Worm (Caenorhabditis elegans) whole organism, L4 larva: ENCODE data around the gene C36C9.12.

Experiments used
- F26F4.8 ChIP-seq: fragments of 200-800 bp; sonication (Bioruptor generic); conservative IDR thresholded peaks from 2 replicates; pipeline ENCODE4 v1.3.6; 2022; ENCODE audit warnings: missing genetic modification characterization, missing compliant biosample characterization
- F37D6.2 ChIP-seq: sonication (generic microtip); optimal IDR thresholded peaks from 2 replicates; lab custom pipeline; 2016; ENCODE audit warnings: mild to moderate bottlenecking, missing genetic modification characterization, missing compliant biosample characterization
- F44E2.7 ChIP-seq: fragments of 200-800 bp; sonication (Bioruptor generic); IDR thresholded peaks from 2 replicates; pipeline ENCODE4 v2.1.2; 2022; ENCODE audit warnings: missing genetic modification characterization, missing compliant biosample characterization
- R02D3.7 ChIP-seq: fragments of 150-350 bp; sonication (generic microtip); optimal IDR thresholded peaks from 3 replicates; lab custom pipeline; 2014; ENCODE audit warnings: missing biosample characterization, missing genetic modification characterization
- T20F7.1 ChIP-seq: fragments of 200-800 bp; sonication (Bioruptor generic); optimal IDR thresholded peaks from 2 replicates; lab custom pipeline; 2018; ENCODE audit warnings: mild to moderate bottlenecking, missing genetic modification characterization, missing compliant biosample characterization
- Y105C5A.15 ChIP-seq: fragments of 200-800 bp; sonication (Bioruptor generic); IDR thresholded peaks from 2 replicates; pipeline ENCODE4 v1.3.6; 2022; ENCODE audit warnings: missing genetic modification characterization, missing compliant biosample characterization
- ZK337.2 ChIP-seq: fragments of 200-800 bp; sonication (Bioruptor generic); IDR thresholded peaks from 2 replicates; pipeline ENCODE4 v1.3.6; 2022; ENCODE audit warnings: missing genetic modification reagents, missing genetic modification characterization, missing compliant biosample characterization
- aha-1 ChIP-seq: fragments of 150-350 bp; peaks from one replicate; lab custom pipeline; 2014; ENCODE audit warnings: missing biosample characterization, missing genetic modification characterization
- ama-1 ChIP-seq: fragments of 150-350 bp; optimal IDR thresholded peaks from 2 replicates; lab custom pipeline; 2014; ENCODE audit warnings: inconsistent platforms, mixed read lengths
- ceh-20 ChIP-seq: fragments of 200-800 bp; sonication (Bioruptor generic); IDR thresholded peaks from 2 replicates; pipeline ENCODE4 v1.3.6; 2022; ENCODE audit warnings: missing genetic modification reagents, missing genetic modification characterization, missing compliant biosample characterization
- ceh-32 ChIP-seq: sonication (generic microtip); optimal IDR thresholded peaks from 2 replicates; lab custom pipeline; 2016; ENCODE audit warnings: mild to moderate bottlenecking, missing genetic modification characterization, missing compliant biosample characterization; ENCODE audit not compliant: poor library complexity
- ces-1 ChIP-seq: fragments of 150-350 bp; sonication (generic microtip); optimal IDR thresholded peaks from 4 replicates; lab custom pipeline; 2014; ENCODE audit warnings: missing biosample characterization, missing genetic modification reagents, missing genetic modification characterization
- ctbp-1 ChIP-seq: fragments of 200-800 bp; sonication (Bioruptor generic); IDR thresholded peaks from 2 replicates; pipeline ENCODE4 v1.3.6; 2022; ENCODE audit warnings: missing genetic modification reagents, missing genetic modification characterization, missing compliant biosample characterization
- daf-16 ChIP-seq, 3 experiments: sonication (generic microtip); optimal IDR thresholded peaks; 2 replicates each; lab custom pipeline; 2016 to 2017; ENCODE audit warnings: missing genetic modification characterization in 3 of 3, missing genetic modification reagents in 3 of 3, mild to moderate bottlenecking in 2 of 3, missing compliant biosample characterization in 2 of 3, missing biosample characterization in 1 of 3, moderate library complexity in 1 of 3
- dve-1 ChIP-seq: sonication (generic microtip); optimal IDR thresholded peaks from 2 replicates; lab custom pipeline; 2017; ENCODE audit warnings: antibody characterized with exemption, mild to moderate bottlenecking, missing genetic modification characterization, missing compliant biosample characterization; ENCODE audit not compliant: insufficient read depth
- egl-43 ChIP-seq: fragments of 200-800 bp; sonication (Bioruptor generic); IDR thresholded peaks from 2 replicates; pipeline ENCODE4 v1.3.6; 2022; ENCODE audit warnings: missing genetic modification reagents, missing genetic modification characterization, missing compliant biosample characterization
- fkh-10 ChIP-seq: fragments of 150-350 bp; optimal IDR thresholded peaks from 2 replicates; lab custom pipeline; 2014; ENCODE audit warnings: missing biosample characterization, missing genetic modification reagents, missing genetic modification characterization
- gei-8 ChIP-seq: fragments of 200-800 bp; sonication (Bioruptor generic); optimal IDR thresholded peaks from 2 replicates; lab custom pipeline; 2018; ENCODE audit warnings: mild to moderate bottlenecking, missing genetic modification characterization, missing compliant biosample characterization
- hif-1 ChIP-seq, 2 experiments: sonication (generic microtip); optimal IDR thresholded peaks; 2 replicates each; lab custom pipeline; 2016 to 2017; ENCODE audit warnings: missing compliant biosample characterization in 2 of 2, missing genetic modification characterization in 2 of 2, missing genetic modification reagents in 2 of 2, missing genotype in 2 of 2, mild to moderate bottlenecking in 1 of 2
- hlh-30 ChIP-seq: sonication (generic microtip); optimal IDR thresholded peaks from 2 replicates; lab custom pipeline; 2017; ENCODE audit warnings: antibody characterized with exemption, mild to moderate bottlenecking, missing genetic modification characterization, missing compliant biosample characterization; ENCODE audit not compliant: insufficient read depth
- lim-7 ChIP-seq: fragments of 200-800 bp; sonication (Bioruptor generic); IDR thresholded peaks from 2 replicates; pipeline ENCODE4 v1.3.6; 2022; ENCODE audit warnings: missing genetic modification characterization, missing compliant biosample characterization
- lin-39 ChIP-seq: fragments of 150-350 bp; optimal IDR thresholded peaks from 2 replicates; lab custom pipeline; 2014; ENCODE audit warnings: missing biosample characterization, missing genetic modification reagents, missing genetic modification characterization
- lir-3 ChIP-seq: sonication (generic microtip); optimal IDR thresholded peaks from 2 replicates; lab custom pipeline; 2016; ENCODE audit warnings: mild to moderate bottlenecking, missing genetic modification characterization, missing compliant biosample characterization
- madf-9 ChIP-seq: fragments of 200-800 bp; sonication (Bioruptor generic); conservative IDR thresholded peaks from 2 replicates; pipeline ENCODE4 v1.3.6; 2022; ENCODE audit warnings: missing genetic modification reagents, missing genetic modification characterization, missing compliant biosample characterization
- nhr-10 ChIP-seq: fragments of 150-350 bp; optimal IDR thresholded peaks from 2 replicates; lab custom pipeline; 2014; ENCODE audit warnings: missing biosample characterization, missing genetic modification characterization
- nhr-111 ChIP-seq: fragments of 200-800 bp; sonication (Bioruptor generic); optimal IDR thresholded peaks from 2 replicates; lab custom pipeline; 2018; ENCODE audit warnings: mild to moderate bottlenecking, missing genetic modification characterization, missing compliant biosample characterization
- nhr-77 ChIP-seq: fragments of 150-350 bp; optimal IDR thresholded peaks from 2 replicates; lab custom pipeline; 2014; ENCODE audit warnings: missing biosample characterization, missing genetic modification characterization
- pha-4 ChIP-seq, 2 experiments: fragments of 150-350 bp in 1 of 2; fragments of 200-800 bp in 1 of 2; sonication (Bioruptor generic) in 1 of 2; IDR thresholded peaks in 1 of 2; optimal IDR thresholded peaks in 1 of 2; 2 replicates each; pipeline versions ENCODE4 v1.3.6 to Lab custom; 2014 to 2022; ENCODE audit warnings: missing genetic modification characterization in 2 of 2, missing genetic modification reagents in 2 of 2, missing biosample characterization in 1 of 2, missing compliant biosample characterization in 1 of 2
- pqm-1 ChIP-seq: sonication (generic microtip); optimal IDR thresholded peaks from 2 replicates; lab custom pipeline; 2017; ENCODE audit warnings: missing biosample characterization, missing genetic modification characterization
- set-16 ChIP-seq: fragments of 200-800 bp; sonication (Bioruptor generic); IDR thresholded peaks from 2 replicates; pipeline ENCODE4 v1.3.6; 2022; ENCODE audit warnings: missing genetic modification reagents, missing genetic modification characterization, missing compliant biosample characterization
- snpc-1.2 ChIP-seq: fragments of 200-800 bp; sonication (Bioruptor generic); IDR thresholded peaks from 2 replicates; pipeline ENCODE4 v1.3.6; 2022; ENCODE audit warnings: missing genetic modification reagents, missing genetic modification characterization, missing compliant biosample characterization
- unc-62 ChIP-seq, 3 experiments: fragments of 150-350 bp in 1 of 3; sonication (generic microtip); optimal IDR thresholded peaks in 2 of 3; peaks in 1 of 3; 1 replicate in 1 of 3; 2 replicates in 2 of 3; lab custom pipeline; 2014 to 2017; ENCODE audit warnings: missing biosample characterization in 3 of 3, missing genetic modification characterization in 3 of 3, missing genetic modification reagents in 3 of 3, missing genotype in 1 of 3
- zfp-3 ChIP-seq: fragments of 200-800 bp; sonication (Bioruptor generic); conservative IDR thresholded peaks from 2 replicates; pipeline ENCODE4 v1.3.6; 2022; ENCODE audit warnings: missing genetic modification reagents, missing genetic modification characterization, missing compliant biosample characterization

The C36C9.12 gene

ce11 chrX:1720359-1720758 is 30.5 kb upstream of the C36C9.12 start, which contains the start of gene F07G6.8:
Gene F07G6.8, minus strand, starts transcription at chrX:1720459.
- TF ChIP-seq ctbp-1 (no peak), F37D6.2 (tag; lab: Kevin White, UChicago) (no peak), ceh-32 (tag; lab: Kevin White, UChicago) (no peak), dve-1 (no peak), hlh-30 (tag; lab: Kevin White, UChicago) (no peak), madf-9 (GFP tag; lab: Robert Waterston, UW) (no peak), hif-1 (tag; optimal IDR thresholded peaks at IDR 0.05; lab: Kevin White, UChicago) (no peak), pha-4 (GFP tag; IDR thresholded peaks at IDR 0.05; lab: Robert Waterston, UW) (no peak), pha-4 (tag; optimal IDR thresholded peaks at IDR 0.05; lab: Kevin White, UChicago) (no peak), nhr-111 (GFP tag; lab: Kevin White, UChicago) (no peak), zfp-3 (GFP tag; lab: Robert Waterston, UW) (no peak), lin-39 (tag; lab: Kevin White, UChicago) (no peak), Y105C5A.15 (no peak), ceh-20 (GFP tag; lab: Robert Waterston, UW) (no peak), set-16 (GFP tag; lab: Robert Waterston, UW) (no peak), ZK337.2 (GFP tag; lab: Robert Waterston, UW) (no peak), F26F4.8 (GFP tag; lab: Robert Waterston, UW) (no peak)

DNA sequence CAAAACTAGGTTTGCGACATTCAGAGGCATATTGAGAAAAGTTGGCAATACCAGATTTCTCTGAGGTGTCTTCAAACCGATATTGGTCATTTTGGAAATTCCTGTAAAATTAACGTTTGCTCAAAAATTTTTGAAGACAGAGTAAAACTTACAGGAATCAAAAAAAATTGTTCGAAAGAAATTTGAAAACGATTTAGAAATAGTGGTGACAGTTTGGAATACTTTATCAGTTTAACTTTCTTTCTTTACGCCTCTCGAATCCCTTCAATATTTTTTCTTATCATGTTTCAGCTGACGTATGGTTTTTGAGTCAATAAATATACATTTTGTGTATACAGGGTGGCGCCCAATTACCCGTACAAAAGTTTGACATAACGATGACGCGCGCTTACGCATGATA is 28.6 kb upstream of the C36C9.12 start, which contains the start of gene fbxa-53:
Gene fbxa-53 (minus strand): TSS at position 101 of the 400 bp plus-strand sequence.
- TF ChIP-seq daf-16 (GFP tag; optimal IDR thresholded peaks at IDR 0.05; lab: Kevin White, UChicago), result no peak
- TF ChIP-seq daf-16 (tag; optimal IDR thresholded peaks at IDR 0.05; lab: Kevin White, UChicago), result peak; percentile 25
- no peak for TF ChIP-seq gei-8 (GFP tag; lab: Kevin White, UChicago)
- peak; percentile 17 for TF ChIP-seq pqm-1

ce11 chrX:1712538-1712937 is 22.6 kb upstream of the C36C9.12 start, which contains the start of gene fbxa-52:
Gene fbxa-52, minus strand, starts transcription at chrX:1712638.
- TF ChIP-seq snpc-1.2 (GFP tag; lab: Robert Waterston, UW) (no peak), F44E2.7 (GFP tag; lab: Robert Waterston, UW) (no peak), egl-43 (no peak), nhr-10 (tag; lab: Kevin White, UChicago) (no peak), aha-1 (peak; percentile 48), unc-62 (GFP tag; optimal IDR thresholded peaks at IDR 0.05 in 1 of 2; lab: Kevin White, UChicago) (peak in 1 of 2 experiments; percentile 28), unc-62 (tag; optimal IDR thresholded peaks at IDR 0.05; lab: Kevin White, UChicago) (no peak), lir-3 (no peak), T20F7.1 (GFP tag; lab: Kevin White, UChicago) (no peak)

DNA sequence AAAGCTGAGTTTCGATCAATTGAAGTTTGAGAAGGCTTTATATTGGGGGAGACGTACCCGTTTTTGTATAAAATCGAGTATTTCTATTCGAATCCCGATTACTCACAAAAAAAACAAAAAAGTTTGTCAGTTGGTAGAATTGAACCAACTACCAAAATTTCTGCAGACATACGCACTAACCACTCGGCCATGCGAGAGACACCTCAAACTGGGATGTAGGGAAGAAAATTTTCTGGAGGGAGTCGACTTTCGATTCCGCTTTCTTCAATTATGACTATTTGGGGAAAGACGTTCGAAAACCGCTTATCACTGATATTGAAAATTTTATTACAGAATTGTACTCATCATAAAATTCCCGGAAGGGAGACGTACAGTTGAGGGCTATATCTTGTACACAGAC is 17.4 kb upstream of the C36C9.12 start:
- 0 out of 2 replicates have a peak, but pooled peaks have one; percentile 21 for TF ChIP-seq F26F4.8 (GFP tag; lab: Robert Waterston, UW)
- TF ChIP-seq, all 104 proteins: peak for 1; not testable (repeated sequence) for 103

ce11 chrX:1706538-1706937 is 16.6 kb upstream of the C36C9.12 start, which contains the start of gene F07G6.5:
Gene F07G6.5, minus strand, starts transcription at chrX:1706638.
- no peak for TF ChIP-seq lim-7 (GFP tag; lab: Robert Waterston, UW)
- no peak for TF ChIP-seq R02D3.7 (tag; lab: Kevin White, UChicago)
- TF ChIP-seq fkh-10 (GFP tag; lab: Kevin White, UChicago), result no peak
- no peak for TF ChIP-seq pqm-1
- no peak for TF ChIP-seq ama-1 (lab: Kevin White, UChicago)
- no peak for TF ChIP-seq snpc-1.2 (GFP tag; lab: Robert Waterston, UW)
- TF ChIP-seq hif-1 (tag; optimal IDR thresholded peaks at IDR 0.05; lab: Kevin White, UChicago), result no peak
- TF ChIP-seq ces-1, result no peak
- no peak for TF ChIP-seq T20F7.1 (GFP tag; lab: Kevin White, UChicago)
- TF ChIP-seq nhr-77, result no peak
